Worm (Caenorhabditis elegans) whole organism, L1 larva: ENCODE measurements around the gene rig-6.

Source experiments
- C16A3.4 ChIP-seq: fragments of 150-350 bp; optimal IDR thresholded peaks from 2 replicates; lab custom pipeline; 2014; ENCODE audit warnings: missing biosample characterization, missing genetic modification characterization
- C34B4.2 ChIP-seq: sonication (generic microtip); optimal IDR thresholded peaks from 2 replicates; lab custom pipeline; 2017; ENCODE audit warnings: mild to moderate bottlenecking, missing genetic modification characterization, missing compliant biosample characterization
- aha-1 ChIP-seq: fragments of 150-350 bp; optimal IDR thresholded peaks from 2 replicates; lab custom pipeline; 2014; ENCODE audit warnings: missing biosample characterization, missing genetic modification characterization
- alr-1 ChIP-seq: fragments of 200-800 bp; sonication (Bioruptor generic); optimal IDR thresholded peaks from 2 replicates; lab custom pipeline; 2018; ENCODE audit warnings: borderline replicate concordance, mild to moderate bottlenecking, missing genetic modification characterization, missing compliant biosample characterization
- blmp-1 ChIP-seq: fragments of 150-350 bp; optimal IDR thresholded peaks from 2 replicates; lab custom pipeline; 2014; ENCODE audit warnings: missing biosample characterization, missing genetic modification characterization
- ceh-82 ChIP-seq, 3 experiments: fragments of 150-350 bp in 1 of 3; sonication (generic microtip) in 2 of 3; optimal IDR thresholded peaks; 2 replicates each; lab custom pipeline; 2014 to 2017; ENCODE audit warnings: missing biosample characterization in 3 of 3, missing genetic modification characterization in 3 of 3
- ceh-88 ChIP-seq: fragments of 200-800 bp; sonication (Bioruptor generic); IDR thresholded peaks from 2 replicates; pipeline ENCODE4 v1.3.6; 2022; ENCODE audit warnings: missing genetic modification characterization, missing compliant biosample characterization
- efl-1 ChIP-seq, 4 experiments: fragments of 150-350 bp; optimal IDR thresholded peaks in 3 of 4; peaks in 1 of 4; 1 replicate in 1 of 4; 2 replicates in 3 of 4; lab custom pipeline; 2014; ENCODE audit warnings: missing biosample characterization in 2 of 4, missing genetic modification characterization in 2 of 4, missing genetic modification reagents in 2 of 4
- efl-3 ChIP-seq: fragments of 200-800 bp; sonication (Bioruptor generic); optimal IDR thresholded peaks from 2 replicates; lab custom pipeline; 2018; ENCODE audit warnings: mild to moderate bottlenecking, missing genetic modification characterization, missing compliant biosample characterization
- egl-27 ChIP-seq, 2 experiments: fragments of 150-350 bp in 1 of 2; sonication (generic microtip); optimal IDR thresholded peaks; 3 replicates each; lab custom pipeline; 2017 to 2018; ENCODE audit warnings: missing biosample characterization in 2 of 2, missing genetic modification characterization in 2 of 2, missing genetic modification reagents in 2 of 2
- fkh-8 ChIP-seq: sonication (generic microtip); optimal IDR thresholded peaks from 2 replicates; lab custom pipeline; 2016; ENCODE audit warnings: mild to moderate bottlenecking, missing genetic modification characterization, missing compliant biosample characterization
- hlh-17 ChIP-seq: fragments of 200-800 bp; sonication (Bioruptor generic); optimal IDR thresholded peaks from 2 replicates; lab custom pipeline; 2018; ENCODE audit warnings: missing genetic modification characterization, mild to moderate bottlenecking, missing compliant biosample characterization, moderate library complexity, borderline replicate concordance
- hlh-4 ChIP-seq: sonication (generic microtip); optimal IDR thresholded peaks from 2 replicates; lab custom pipeline; 2016; ENCODE audit warnings: mild to moderate bottlenecking, missing genetic modification characterization, missing compliant biosample characterization
- irx-1 ChIP-seq: sonication (generic microtip); optimal IDR thresholded peaks from 2 replicates; lab custom pipeline; 2016; ENCODE audit warnings: missing genetic modification characterization, missing compliant biosample characterization
- jun-1 ChIP-seq: fragments of 150-350 bp; optimal IDR thresholded peaks from 2 replicates; lab custom pipeline; 2014; ENCODE audit warnings: missing biosample characterization, missing genetic modification reagents, missing genetic modification characterization
- lin-14 ChIP-seq: fragments of 200-800 bp; sonication (Bioruptor generic); optimal IDR thresholded peaks from 2 replicates; lab custom pipeline; 2018; ENCODE audit warnings: mild to moderate bottlenecking, missing genetic modification characterization, moderate library complexity, missing compliant biosample characterization
- lin-15B ChIP-seq: fragments of 150-350 bp; sonication (generic microtip); optimal IDR thresholded peaks from 3 replicates; lab custom pipeline; 2014; ENCODE audit warnings: missing biosample characterization, missing genetic modification characterization
- lin-35 ChIP-seq, 2 experiments: fragments of 150-350 bp; optimal IDR thresholded peaks; 2 replicates each; lab custom pipeline; 2014; ENCODE audit warnings: missing biosample characterization in 2 of 2, missing genetic modification characterization in 2 of 2, missing genetic modification reagents in 2 of 2
- lsy-2 ChIP-seq, 2 experiments: fragments of 150-350 bp; optimal IDR thresholded peaks; 2 replicates each; lab custom pipeline; 2014; ENCODE audit warnings: missing biosample characterization in 2 of 2, missing genetic modification characterization in 2 of 2
- mdl-1 ChIP-seq, 2 experiments: fragments of 150-350 bp; optimal IDR thresholded peaks; 2 replicates each; lab custom pipeline; 2014 to 2017; ENCODE audit warnings: missing biosample characterization in 2 of 2, missing genetic modification characterization in 2 of 2, inconsistent platforms in 1 of 2
- mep-1 ChIP-seq: fragments of 150-350 bp; optimal IDR thresholded peaks from 2 replicates; lab custom pipeline; 2014; ENCODE audit warnings: missing biosample characterization, missing genetic modification characterization
- nhr-11 ChIP-seq: fragments of 150-350 bp; optimal IDR thresholded peaks from 2 replicates; lab custom pipeline; 2014; ENCODE audit warnings: missing biosample characterization, missing genetic modification characterization
- nhr-12 ChIP-seq: sonication (generic microtip); optimal IDR thresholded peaks from 2 replicates; lab custom pipeline; 2017; ENCODE audit warnings: missing biosample characterization, missing genetic modification characterization
- nhr-19 ChIP-seq: fragments of 200-800 bp; sonication (Bioruptor generic); conservative IDR thresholded peaks from 2 replicates; pipeline ENCODE4 v1.3.6; 2022; ENCODE audit warnings: missing genetic modification characterization, missing compliant biosample characterization
- nhr-20 ChIP-seq: sonication (generic microtip); optimal IDR thresholded peaks from 2 replicates; lab custom pipeline; 2016; ENCODE audit warnings: mild to moderate bottlenecking, missing genetic modification characterization, missing compliant biosample characterization
- nhr-47 ChIP-seq: sonication (generic microtip); optimal IDR thresholded peaks from 2 replicates; lab custom pipeline; 2016; ENCODE audit warnings: mild to moderate bottlenecking, missing genetic modification characterization, moderate library complexity, missing compliant biosample characterization
- nhr-71 ChIP-seq: sonication (generic microtip); optimal IDR thresholded peaks from 2 replicates; lab custom pipeline; 2016; ENCODE audit warnings: mild to moderate bottlenecking, missing genetic modification characterization, moderate library complexity, missing compliant biosample characterization
- nhr-76 ChIP-seq: sonication (generic microtip); optimal IDR thresholded peaks from 2 replicates; lab custom pipeline; 2017; ENCODE audit warnings: missing biosample characterization, missing genetic modification characterization
- nhr-85 ChIP-seq: sonication (generic microtip); peaks from one replicate; lab custom pipeline; 2016; ENCODE audit warnings: missing genetic modification characterization, inconsistent platforms, missing compliant biosample characterization
- snpc-4 ChIP-seq: fragments of 150-350 bp; optimal IDR thresholded peaks from 2 replicates; lab custom pipeline; 2014; ENCODE audit warnings: missing biosample characterization, missing genetic modification characterization
- snu-23 ChIP-seq: sonication (generic microtip); optimal IDR thresholded peaks from 2 replicates; lab custom pipeline; 2016; ENCODE audit warnings: missing genetic modification characterization, missing compliant biosample characterization
- sox-4 ChIP-seq: sonication (generic microtip); optimal IDR thresholded peaks from 2 replicates; lab custom pipeline; 2016; ENCODE audit warnings: missing genetic modification characterization, missing compliant biosample characterization
- sup-37 ChIP-seq: fragments of 200-800 bp; sonication (Bioruptor generic); optimal IDR thresholded peaks from 2 replicates; lab custom pipeline; 2018; ENCODE audit warnings: mild to moderate bottlenecking, missing genetic modification characterization, missing compliant biosample characterization
- tbx-2 ChIP-seq: sonication (generic microtip); optimal IDR thresholded peaks from 2 replicates; lab custom pipeline; 2016; ENCODE audit warnings: missing genetic modification characterization, missing compliant biosample characterization
- unc-62 ChIP-seq: fragments of 150-350 bp; optimal IDR thresholded peaks from 2 replicates; lab custom pipeline; 2014; ENCODE audit warnings: missing biosample characterization, missing genetic modification reagents, missing genetic modification characterization
- unc-86 ChIP-seq: sonication (generic microtip); optimal IDR thresholded peaks from 2 replicates; lab custom pipeline; 2016; ENCODE audit warnings: missing genetic modification characterization, missing compliant biosample characterization
- vab-15 ChIP-seq: sonication (generic microtip); optimal IDR thresholded peaks from 2 replicates; lab custom pipeline; 2017; ENCODE audit warnings: missing genotype, mild to moderate bottlenecking, missing genetic modification characterization, missing compliant biosample characterization
- xbp-1 ChIP-seq: sonication (generic microtip); optimal IDR thresholded peaks from 2 replicates; lab custom pipeline; 2016; ENCODE audit warnings: missing genetic modification characterization, missing compliant biosample characterization
- zag-1 ChIP-seq: fragments of 150-350 bp; optimal IDR thresholded peaks from 2 replicates; lab custom pipeline; 2014; ENCODE audit warnings: missing biosample characterization, missing genetic modification characterization
- ztf-4 ChIP-seq: fragments of 150-350 bp; optimal IDR thresholded peaks from 2 replicates; lab custom pipeline; 2014; ENCODE audit warnings: missing biosample characterization, missing genetic modification characterization

rig-6 gene

ce11 chrII:4762574-4763285 lies 49.2 kb downstream of the rig-6 start, which contains the start of gene F26G1.2 (continued):
- TF ChIP-seq lin-35 (GFP tag; optimal IDR thresholded peaks at IDR 0.05; lab: Kevin White, UChicago), result peak in 1 of 2 experiments; percentile 32
- TF ChIP-seq nhr-19 (GFP tag; lab: Robert Waterston, UW), result no peak
- no peak for TF ChIP-seq zag-1 (tag; lab: Kevin White, UChicago)
- TF ChIP-seq lin-14 (GFP tag; lab: Kevin White, UChicago), result peak; percentile 8
- no peak for TF ChIP-seq hlh-4
- no peak for TF ChIP-seq efl-3
- no peak for TF ChIP-seq mep-1 (tag; lab: Kevin White, UChicago)
- no peak for TF ChIP-seq vab-15 (tag; lab: Kevin White, UChicago)
- no peak for TF ChIP-seq lin-15B (tag; lab: Kevin White, UChicago)
- no peak for TF ChIP-seq egl-27 (tag; optimal IDR thresholded peaks at IDR 0.05; lab: Kevin White, UChicago)
- no peak for TF ChIP-seq alr-1 (tag; lab: Kevin White, UChicago)
- no peak for TF ChIP-seq nhr-11 (tag; lab: Kevin White, UChicago)
- no peak for TF ChIP-seq sox-4 (tag; lab: Kevin White, UChicago)
- peak; percentile 36 for TF ChIP-seq xbp-1 (tag; lab: Kevin White, UChicago)
- no peak for TF ChIP-seq efl-1 (optimal IDR thresholded peaks at IDR 0.05; lab: Kevin White, UChicago)
- TF ChIP-seq efl-1 (GFP tag; optimal IDR thresholded peaks at IDR 0.05 in 1 of 2; lab: Kevin White, UChicago), result peak in 1 of 2 experiments; percentile 90
- peak in 1 of 2 experiments; percentile 24 for TF ChIP-seq lsy-2 (tag; optimal IDR thresholded peaks at IDR 0.05; lab: Kevin White, UChicago)
- TF ChIP-seq jun-1 (tag; lab: Kevin White, UChicago), result no peak
- no peak for TF ChIP-seq aha-1
- no peak for TF ChIP-seq sup-37 (GFP tag; lab: Kevin White, UChicago)
- TF ChIP-seq nhr-76 (tag; lab: Kevin White, UChicago), result no peak
- TF ChIP-seq snpc-4 (tag; lab: Kevin White, UChicago), result no peak
- peak; percentile 84 for TF ChIP-seq nhr-85 (tag; lab: Kevin White, UChicago)
- no peak for TF ChIP-seq nhr-12 (tag; lab: Kevin White, UChicago)
- TF ChIP-seq nhr-71 (tag; lab: Kevin White, UChicago), result peak; percentile 50
- no peak for TF ChIP-seq hlh-17 (GFP tag; lab: Kevin White, UChicago)
- no peak for TF ChIP-seq ceh-82 (tag; optimal IDR thresholded peaks at IDR 0.05; lab: Kevin White, UChicago)
- TF ChIP-seq nhr-20 (tag; lab: Kevin White, UChicago), result peak; percentile 53
- TF ChIP-seq nhr-47 (tag; lab: Kevin White, UChicago), result no peak
- TF ChIP-seq unc-86 (tag; lab: Kevin White, UChicago), result no peak
- no peak for TF ChIP-seq irx-1 (tag; lab: Kevin White, UChicago)
- TF ChIP-seq ceh-88 (GFP tag; lab: Robert Waterston, UW), result no peak

DNA sequence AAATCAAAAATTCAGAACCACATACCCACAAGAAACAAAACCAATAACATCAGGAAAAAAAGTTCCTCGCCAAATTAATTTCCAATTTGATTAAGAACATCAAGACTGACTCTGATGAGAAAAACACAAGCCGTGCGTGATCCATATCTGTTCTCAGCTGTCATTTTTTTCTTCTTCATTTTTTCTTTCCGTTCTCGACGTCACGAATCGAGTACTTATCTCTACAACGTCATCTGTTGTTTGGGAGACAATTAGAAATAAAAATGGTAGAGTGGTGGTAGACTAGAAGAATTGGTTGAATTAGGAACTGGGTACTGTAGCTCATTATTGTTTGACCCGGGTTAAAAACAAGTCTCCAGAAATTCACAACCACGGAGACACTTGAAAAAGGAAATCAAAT lies 50.9 kb downstream of the rig-6 start:
- peak in 1 of 2 experiments; percentile 38 for TF ChIP-seq lsy-2 (tag; optimal IDR thresholded peaks at IDR 0.05; lab: Kevin White, UChicago)
- TF ChIP-seq nhr-76 (tag; lab: Kevin White, UChicago), result no peak
- TF ChIP-seq fkh-8 (tag; lab: Kevin White, UChicago), result no peak
- TF ChIP-seq mep-1 (tag; lab: Kevin White, UChicago), result no peak
- peak in 1 of 2 experiments; percentile 4 for TF ChIP-seq lin-35 (GFP tag; optimal IDR thresholded peaks at IDR 0.05; lab: Kevin White, UChicago)
- TF ChIP-seq snu-23, result peak; percentile 9
- TF ChIP-seq xbp-1 (tag; lab: Kevin White, UChicago), result no peak
- peak; percentile 36 for TF ChIP-seq blmp-1 (tag; lab: Kevin White, UChicago)
- TF ChIP-seq hlh-4, result no peak
- TF ChIP-seq nhr-71 (tag; lab: Kevin White, UChicago), result peak; percentile 31
- TF ChIP-seq mdl-1 (tag; optimal IDR thresholded peaks at IDR 0.05; lab: Kevin White, UChicago), result no peak
- no peak for TF ChIP-seq vab-15 (tag; lab: Kevin White, UChicago)
- peak; percentile 93 for TF ChIP-seq nhr-85 (tag; lab: Kevin White, UChicago)
- no peak for TF ChIP-seq C16A3.4 (tag; lab: Kevin White, UChicago)
- no peak for TF ChIP-seq ztf-4 (tag; lab: Kevin White, UChicago)
- no peak for TF ChIP-seq tbx-2 (tag; lab: Kevin White, UChicago)
- no peak for TF ChIP-seq ceh-88 (GFP tag; lab: Robert Waterston, UW)
- TF ChIP-seq unc-62 (GFP tag; lab: Kevin White, UChicago), result no peak
- TF ChIP-seq C34B4.2, result no peak
- peak; percentile 37 for TF ChIP-seq lin-14 (GFP tag; lab: Kevin White, UChicago)
- TF ChIP-seq nhr-20 (tag; lab: Kevin White, UChicago), result peak; percentile 48
